Worm (Caenorhabditis elegans): ENCODE data around the gene tiar-1.

Gene tiar-1

ce11 chrII:5701485-5701884 is 13.1 kb downstream of the tiar-1 start (continued):
- TF ChIP-seq F10E7.11 (tag; optimal IDR thresholded peaks at IDR 0.05) (no peak), akir-1 (GFP tag; optimal IDR thresholded peaks at IDR 0.05) (no peak), ZK185.1 (tag; optimal IDR thresholded peaks at IDR 0.05; ENCODE audit: poor library complexity, severe bottlenecking) (peak; percentile 10), ceh-58 (GFP tag; IDR thresholded peaks at IDR 0.05) (no peak), snpc-3.4 (tag; optimal IDR thresholded peaks at IDR 0.05) (peak; percentile 92), unc-130 (GFP tag; optimal IDR thresholded peaks at IDR 0.05) (no peak), rec-8 (tag; optimal IDR thresholded peaks at IDR 0.05) (peak in 1 of 2 experiments; percentile 3), attf-5 (GFP tag; optimal IDR thresholded peaks at IDR 0.05) (no peak), bed-1 (GFP tag; IDR thresholded peaks at IDR 0.05) (no peak), ztf-26 (tag; optimal IDR thresholded peaks at IDR 0.05) (no peak), madf-8 (GFP tag; conservative IDR thresholded peaks at IDR 0.05) (peak; percentile 34; the same call in 1 of the 2 replicates), ekl-4 (GFP tag; IDR thresholded peaks at IDR 0.05) (peak; percentile 47; the same call in 1 of the 2 replicates), ceh-79 (tag; optimal IDR thresholded peaks at IDR 0.05) (no peak), Y95B8A.8 (GFP tag; IDR thresholded peaks at IDR 0.05) (no peak), Y67H2A.10 (GFP tag; conservative IDR thresholded peaks at IDR 0.05) (no peak), let-526 (GFP tag; IDR thresholded peaks at IDR 0.05) (no peak), cebp-1 (GFP tag; IDR thresholded peaks at IDR 0.05) (no peak), cebp-1 (tag; optimal IDR thresholded peaks at IDR 0.05) (peak; percentile 50), attf-3 (GFP tag; conservative IDR thresholded peaks at IDR 0.05) (no peak), C17E4.6 (GFP tag; IDR thresholded peaks at IDR 0.05) (no peak; the same call in 1 of the 2 replicates), attf-6 (GFP tag; IDR thresholded peaks at IDR 0.05) (peak; percentile 89; the same call in 1 of the 2 replicates), T07F8.4 (tag; optimal IDR thresholded peaks at IDR 0.05) (no peak), C06A6.2 (GFP tag; conservative IDR thresholded peaks at IDR 0.05) (no peak), ceh-100 (GFP tag; IDR thresholded peaks at IDR 0.05) (no peak), mes-4 (tag; optimal IDR thresholded peaks at IDR 0.05) (no peak), fkh-3 (tag; optimal IDR thresholded peaks at IDR 0.05) (no peak), somi-1 (GFP tag; optimal IDR thresholded peaks at IDR 0.05) (no peak), hlh-26 (GFP tag; conservative IDR thresholded peaks at IDR 0.05) (no peak), nfyb-1 (GFP tag; IDR thresholded peaks at IDR 0.05) (peak; percentile 53), nhr-179 (tag; optimal IDR thresholded peaks at IDR 0.05) (no peak), F55B11.4 (tag; optimal IDR thresholded peaks at IDR 0.05; ENCODE audit: borderline replicate concordance, insufficient read depth) (no peak), B0035.1 (tag; optimal IDR thresholded peaks at IDR 0.05) (no peak), ztf-6 (GFP tag; IDR thresholded peaks at IDR 0.05) (no peak), sptf-2 (GFP tag; optimal IDR thresholded peaks at IDR 0.05) (no peak), ztf-25 (GFP tag; IDR thresholded peaks at IDR 0.05) (no peak), mel-28 (tag; optimal IDR thresholded peaks at IDR 0.05; ENCODE audit: borderline replicate concordance) (no peak), ztf-22 (GFP tag; optimal IDR thresholded peaks at IDR 0.05) (no peak), gei-17 (GFP tag; optimal IDR thresholded peaks at IDR 0.05) (no peak), atf-7 (tag; optimal IDR thresholded peaks at IDR 0.05) (peak; percentile 6), snpc-4 (GFP tag; optimal IDR thresholded peaks at IDR 0.05) (peak; percentile 97), snpc-4 (tag; optimal IDR thresholded peaks at IDR 0.05) (peak; percentile 98 to 99 (median 98)), lin-35 (GFP tag; optimal IDR thresholded peaks at IDR 0.05) (peak in 1 of 3 experiments; percentile 15), pha-4 (tag; optimal IDR thresholded peaks at IDR 0.05) (no peak), Y56A3A.18 (GFP tag; IDR thresholded peaks at IDR 0.05) (peak; percentile 62), madf-3 (GFP tag; IDR thresholded peaks at IDR 0.05) (0 out of 2 replicates have a peak, but pooled peaks have one; percentile 13), aptf-2 (GFP tag; conservative IDR thresholded peaks at IDR 0.05) (no peak), ztf-18 (tag; optimal IDR thresholded peaks at IDR 0.05) (no peak), egl-44 (GFP tag; IDR thresholded peaks at IDR 0.05) (no peak)
